Fruit fly (Drosophila melanogaster): Measurements from ENCODE around the gene Trm7-34.

The Trm7-34 gene

dm6 chr3R:21141341-21141740 is 7.7 kb upstream of the Trm7-34 start:
- no peak for TF ChIP-seq Mio (GFP tag; optimal IDR thresholded peaks at IDR 0.05)
- no peak for TF ChIP-seq h (GFP tag; optimal IDR thresholded peaks at IDR 0.05)
- no peak for TF ChIP-seq Sp1 (GFP tag; optimal IDR thresholded peaks at IDR 0.05)
- no peak for TF ChIP-seq Hr78 (GFP tag; optimal IDR thresholded peaks at IDR 0.05)
- no peak for TF ChIP-seq CrebA (GFP tag; optimal IDR thresholded peaks at IDR 0.05; ENCODE audit: borderline replicate concordance)
- TF ChIP-seq psq (GFP tag; optimal IDR thresholded peaks at IDR 0.05), result no peak
- no peak for TF ChIP-seq N (GFP tag; optimal IDR thresholded peaks at IDR 0.05)
- no peak for TF ChIP-seq CG32264 (GFP tag; optimal IDR thresholded peaks at IDR 0.05)
- no peak for TF ChIP-seq jim (GFP tag; optimal IDR thresholded peaks at IDR 0.05)

DNA sequence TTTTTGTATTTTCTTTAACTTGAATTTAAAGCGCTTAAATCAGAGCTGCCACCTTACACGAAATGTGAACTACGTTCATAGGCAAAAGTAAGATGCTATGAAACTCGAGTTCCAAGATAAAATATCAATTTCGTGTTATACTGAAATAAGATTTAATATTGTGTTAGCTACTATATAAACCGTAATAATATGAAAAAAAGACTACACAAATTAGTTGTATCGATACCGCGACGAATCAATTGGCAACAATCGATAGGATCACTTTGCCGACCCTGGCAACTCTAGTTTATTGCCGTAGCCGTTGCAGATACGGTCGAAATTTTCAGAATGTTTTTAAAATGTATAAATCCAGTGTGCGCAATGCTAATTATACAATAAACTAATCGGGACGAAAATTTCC is 6.8 kb upstream of the Trm7-34 start, which contains the start of gene SNF4Agamma:
Gene SNF4Agamma (plus strand): TSS at position 282 of the 400 bp plus-strand sequence.
- TF ChIP-seq Myc (optimal IDR thresholded peaks at IDR 0.05) (peak; percentile 37), rgr (GFP tag; optimal IDR thresholded peaks at IDR 0.05) (peak; percentile 24), CrebA (GFP tag; optimal IDR thresholded peaks at IDR 0.05; ENCODE audit: borderline replicate concordance) (no peak), Rel (GFP tag; optimal IDR thresholded peaks at IDR 0.05) (no peak), Rel (tag; optimal IDR thresholded peaks at IDR 0.05) (peak; percentile 30), jim (GFP tag; optimal IDR thresholded peaks at IDR 0.05) (no peak), usp (GFP tag; optimal IDR thresholded peaks at IDR 0.05) (no peak), HLH106 (tag; optimal IDR thresholded peaks at IDR 0.05) (peak; percentile 51), woc (GFP tag; optimal IDR thresholded peaks at IDR 0.05) (peak; percentile 12), Sp1 (GFP tag; optimal IDR thresholded peaks at IDR 0.05) (peak; percentile 20), foxo (GFP tag; optimal IDR thresholded peaks at IDR 0.05) (peak in 1 of 2 experiments; percentile 29)

DNA sequence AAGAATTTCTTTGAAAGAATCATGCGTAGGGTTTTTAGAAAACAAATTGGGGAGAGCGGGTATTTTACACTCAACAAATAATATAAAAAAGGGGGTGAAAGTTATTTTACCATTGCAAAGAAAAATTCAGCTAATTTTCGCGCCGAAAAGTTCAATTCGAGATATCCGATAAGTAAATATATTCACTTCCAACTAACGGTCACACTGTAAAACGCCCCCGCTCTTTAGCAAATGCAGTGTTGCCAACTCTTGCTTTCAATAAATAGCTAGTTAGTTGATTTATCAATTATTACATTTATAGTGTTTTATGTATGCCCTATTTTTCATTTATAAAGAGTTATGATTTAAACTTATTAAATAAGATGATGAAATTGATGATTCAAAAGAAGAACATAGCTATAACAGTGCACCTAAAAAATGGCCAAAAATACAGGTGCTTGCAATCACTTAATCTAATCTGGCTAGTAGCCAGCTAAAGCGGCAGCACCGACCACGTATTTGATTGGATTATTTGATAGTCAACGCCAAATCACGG is 4.6 kb upstream of the Trm7-34 start, which contains the start of gene meigo:
Gene meigo (plus strand): TSS at position 51 of the 535 bp plus-strand sequence.
- TF ChIP-seq pan (optimal IDR thresholded peaks at IDR 0.05), result no peak
- TF ChIP-seq tai (GFP tag; optimal IDR thresholded peaks at IDR 0.05), result no peak
- no peak for TF ChIP-seq dsf (GFP tag; optimal IDR thresholded peaks at IDR 0.05; ENCODE audit: borderline replicate concordance)
- no peak for TF ChIP-seq sage (GFP tag; optimal IDR thresholded peaks at IDR 0.05)
- no peak for TF ChIP-seq GATAd (GFP tag; optimal IDR thresholded peaks at IDR 0.05)
- peak; percentile 89 for TF ChIP-seq HLH106 (tag; optimal IDR thresholded peaks at IDR 0.05)
- TF ChIP-seq OdsH (GFP tag; optimal IDR thresholded peaks at IDR 0.05), result peak; percentile 39
- TF ChIP-seq Myc (optimal IDR thresholded peaks at IDR 0.05), result peak; percentile 98
- TF ChIP-seq usp (GFP tag; optimal IDR thresholded peaks at IDR 0.05), result no peak
- no peak for TF ChIP-seq foxo (GFP tag; optimal IDR thresholded peaks at IDR 0.05)
- no peak for TF ChIP-seq brk (GFP tag; optimal IDR thresholded peaks at IDR 0.05)
- TF ChIP-seq ey (GFP tag; optimal IDR thresholded peaks at IDR 0.05), result peak; percentile 74
- TF ChIP-seq h (GFP tag; optimal IDR thresholded peaks at IDR 0.05), result no peak
- peak; percentile 73 for TF ChIP-seq Sp1 (GFP tag; optimal IDR thresholded peaks at IDR 0.05)
- no peak for TF ChIP-seq Hr78 (GFP tag; optimal IDR thresholded peaks at IDR 0.05)
- TF ChIP-seq sv (GFP tag; optimal IDR thresholded peaks at IDR 0.05), result peak; percentile 25
- TF ChIP-seq woc (GFP tag; optimal IDR thresholded peaks at IDR 0.05), result peak; percentile 94
- no peak for TF ChIP-seq Mio (GFP tag; optimal IDR thresholded peaks at IDR 0.05)
- TF ChIP-seq Hr83 (GFP tag; optimal IDR thresholded peaks at IDR 0.05; ENCODE audit: poor library complexity, severe bottlenecking), result no peak
- TF ChIP-seq CG9705 (GFP tag; optimal IDR thresholded peaks at IDR 0.05), result peak; percentile 57
- TF ChIP-seq dl (GFP tag; optimal IDR thresholded peaks at IDR 0.05; ENCODE audit: insufficient read depth in 1 of 2, partially characterized antibody in 2 of 2), result no peak
- TF ChIP-seq Vsx2 (GFP tag; optimal IDR thresholded peaks at IDR 0.05; ENCODE audit: partially characterized antibody), result no peak
- TF ChIP-seq Rel (GFP tag; optimal IDR thresholded peaks at IDR 0.05), result no peak
- peak; percentile 40 for TF ChIP-seq Rel (tag; optimal IDR thresholded peaks at IDR 0.05)
- TF ChIP-seq Abd-B (GFP tag; optimal IDR thresholded peaks at IDR 0.05), result no peak
- TF ChIP-seq rgr (GFP tag; optimal IDR thresholded peaks at IDR 0.05), result no peak
- no peak for TF ChIP-seq Hnf4 (GFP tag; optimal IDR thresholded peaks at IDR 0.05)
- no peak for TF ChIP-seq CrebA (GFP tag; optimal IDR thresholded peaks at IDR 0.05; ENCODE audit: borderline replicate concordance)
- TF ChIP-seq dmrt93B (GFP tag; optimal IDR thresholded peaks at IDR 0.05), result no peak
- TF ChIP-seq fru (GFP tag; optimal IDR thresholded peaks at IDR 0.05), result no peak
- no peak for TF ChIP-seq jim (GFP tag; optimal IDR thresholded peaks at IDR 0.05)
- TF ChIP-seq Dif (GFP tag; optimal IDR thresholded peaks at IDR 0.05; ENCODE audit: partially characterized antibody), result no peak
- TF ChIP-seq Jra (GFP tag; optimal IDR thresholded peaks at IDR 0.05), result no peak
- no peak for TF ChIP-seq lola (GFP tag; optimal IDR thresholded peaks at IDR 0.05)
- no peak for TF ChIP-seq N (GFP tag; optimal IDR thresholded peaks at IDR 0.05)
- TF ChIP-seq br (GFP tag; optimal IDR thresholded peaks at IDR 0.05), result no peak
- TF ChIP-seq Dfd (GFP tag; optimal IDR thresholded peaks at IDR 0.05), result no peak
- TF ChIP-seq psq (GFP tag; optimal IDR thresholded peaks at IDR 0.05), result peak; percentile 41
- TF ChIP-seq CG32264 (GFP tag; optimal IDR thresholded peaks at IDR 0.05), result no peak
